Worm (Caenorhabditis elegans): ENCODE measurements around the gene F15E6.5.
A peak's percentile ranks its signal among the peaks of the same experiment; 100 is the strongest.

Gene F15E6.5

DNA sequence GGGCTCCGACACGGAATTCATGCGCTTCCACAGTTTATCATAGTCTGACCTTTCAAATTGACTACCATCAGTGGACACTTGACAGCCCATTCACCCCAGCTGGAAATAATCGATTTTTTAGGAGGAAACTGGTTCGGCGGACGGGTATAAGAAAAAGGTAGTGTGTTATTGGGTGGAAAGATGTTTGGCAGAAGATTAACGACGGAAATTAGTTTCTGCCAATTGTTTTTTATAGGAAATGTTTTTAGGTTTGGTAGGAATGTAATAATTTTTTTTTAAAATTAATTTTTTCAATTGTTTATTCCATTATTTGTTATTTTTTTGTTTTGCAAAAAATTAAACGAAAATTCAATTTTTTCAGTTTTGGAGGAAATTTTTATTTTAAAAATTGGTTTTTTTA lies 9.6 kb downstream of the F15E6.5 start, which contains the start of gene F15E6.9:
Gene F15E6.9 (minus strand): TSS at position 101 of the 400 bp plus-strand sequence.
- no peak for TF ChIP-seq aly-2 (tag; optimal IDR thresholded peaks at IDR 0.05)
- TF ChIP-seq crh-2 (tag; optimal IDR thresholded peaks at IDR 0.05) = no peak
- TF ChIP-seq elt-3 (tag; optimal IDR thresholded peaks at IDR 0.05) = no peak
- TF ChIP-seq mdl-1 (tag; optimal IDR thresholded peaks at IDR 0.05) = no peak
- TF ChIP-seq ceh-82 (tag; optimal IDR thresholded peaks at IDR 0.05) = no peak
- no peak for TF ChIP-seq elt-1 (tag; optimal IDR thresholded peaks at IDR 0.05)

DNA sequence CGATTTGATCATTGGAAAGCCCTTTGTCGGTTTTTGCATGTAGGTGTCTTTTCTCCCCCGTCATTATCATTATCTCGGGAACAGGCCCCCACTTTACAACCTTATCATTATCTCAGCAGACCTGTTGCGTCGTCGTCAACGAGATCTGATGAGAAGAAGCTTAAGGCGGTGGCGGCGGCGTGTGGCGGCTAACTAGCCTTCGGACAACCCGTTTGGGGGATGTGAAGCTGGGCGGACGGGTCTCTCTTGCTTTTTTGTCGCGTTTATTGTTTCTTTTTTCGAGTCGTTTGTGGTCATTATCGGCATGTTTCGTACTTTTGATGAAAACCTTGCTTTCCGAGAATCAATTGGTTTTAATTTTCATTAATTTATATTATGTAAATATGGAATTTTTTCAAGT lies 10.6 kb downstream of the F15E6.5 start:
- TF ChIP-seq nhr-21 (tag; optimal IDR thresholded peaks at IDR 0.05) (peak; percentile 30), Y55F3AM.14 (GFP tag; optimal IDR thresholded peaks at IDR 0.05) (no peak), nhr-25 (tag; optimal IDR thresholded peaks at IDR 0.05) (peak; percentile 44), snpc-4 (tag; optimal IDR thresholded peaks at IDR 0.05) (no peak)

DNA sequence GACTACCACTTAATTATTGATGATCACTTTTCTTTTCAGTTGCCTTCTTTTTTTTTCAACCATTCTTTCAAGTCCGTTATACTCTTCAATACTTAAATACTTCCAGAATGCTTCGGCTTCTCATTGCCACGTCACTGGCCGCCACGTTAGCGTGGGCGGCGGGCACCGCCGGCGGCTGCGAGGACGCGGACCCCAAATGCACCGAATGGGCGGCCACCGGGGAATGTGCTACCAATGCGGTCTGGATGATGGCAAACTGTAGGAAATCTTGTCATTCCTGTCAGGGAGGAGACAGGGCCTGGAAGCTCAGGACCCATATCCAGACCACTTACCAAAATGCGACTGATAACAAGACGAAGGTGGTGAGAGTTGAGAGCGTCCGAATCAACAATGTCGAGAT lies 11.8 kb downstream of the F15E6.5 start, which contains the start of gene lgc-22:
Gene lgc-22 (plus strand): TSS at position 105 of the 400 bp plus-strand sequence.
- no peak for TF ChIP-seq snpc-4 (tag; optimal IDR thresholded peaks at IDR 0.05)
- TF ChIP-seq ZK546.5 (tag; optimal IDR thresholded peaks at IDR 0.05) = no peak
- no peak for TF ChIP-seq ztf-1 (GFP tag; conservative IDR thresholded peaks at IDR 0.05)
- no peak for TF ChIP-seq Y55F3AM.14 (GFP tag; optimal IDR thresholded peaks at IDR 0.05)
- no peak for TF ChIP-seq skn-1 (tag; optimal IDR thresholded peaks at IDR 0.05)
- no peak for TF ChIP-seq dmd-4 (tag; optimal IDR thresholded peaks at IDR 0.05)
- no peak for TF ChIP-seq aly-2 (tag; optimal IDR thresholded peaks at IDR 0.05)

DNA sequence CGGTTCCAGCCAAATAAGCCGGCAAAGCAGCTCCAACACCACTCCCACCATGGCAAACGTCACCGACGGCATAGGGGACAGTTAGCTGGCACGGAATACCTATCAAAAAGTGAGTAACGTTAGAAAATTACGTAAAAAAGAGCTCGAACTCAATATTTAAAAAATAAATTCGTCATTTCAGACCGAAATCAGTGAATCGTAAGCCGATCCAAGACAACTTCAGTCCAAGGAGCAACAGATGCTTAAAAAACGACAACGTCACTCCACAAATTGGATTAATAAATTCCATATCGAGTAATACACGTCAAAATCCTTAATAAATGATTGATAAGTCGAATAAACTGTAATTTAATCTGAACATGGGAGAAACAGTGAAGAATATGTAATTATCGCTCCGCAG lies 16.9 kb downstream of the F15E6.5 start:
- TF ChIP-seq nhr-12 (tag; optimal IDR thresholded peaks at IDR 0.05) (no peak), aly-2 (tag; optimal IDR thresholded peaks at IDR 0.05) (no peak), egl-27 (tag; optimal IDR thresholded peaks at IDR 0.05) (no peak), nhr-21 (tag; optimal IDR thresholded peaks at IDR 0.05) (no peak), snpc-4 (tag; optimal IDR thresholded peaks at IDR 0.05) (no peak), R02D3.7 (tag; optimal IDR thresholded peaks at IDR 0.05) (no peak), unc-55 (GFP tag; optimal IDR thresholded peaks at IDR 0.05) (no peak), mab-5 (tag; optimal IDR thresholded peaks at IDR 0.05) (no peak), elt-1 (tag; optimal IDR thresholded peaks at IDR 0.05) (no peak), nhr-11 (tag; optimal IDR thresholded peaks at IDR 0.05) (no peak), zag-1 (tag; optimal IDR thresholded peaks at IDR 0.05) (no peak), sma-9 (GFP tag; optimal IDR thresholded peaks at IDR 0.05) (no peak), sma-9 (tag; optimal IDR thresholded peaks at IDR 0.05) (no peak), nhr-6 (tag; optimal IDR thresholded peaks at IDR 0.05) (no peak), crh-2 (tag; optimal IDR thresholded peaks at IDR 0.05) (no peak), lin-13 (GFP tag; optimal IDR thresholded peaks at IDR 0.05) (no peak), peb-1 (tag; optimal IDR thresholded peaks at IDR 0.05) (no peak), gmeb-1 (tag; optimal IDR thresholded peaks at IDR 0.05) (no peak)

DNA sequence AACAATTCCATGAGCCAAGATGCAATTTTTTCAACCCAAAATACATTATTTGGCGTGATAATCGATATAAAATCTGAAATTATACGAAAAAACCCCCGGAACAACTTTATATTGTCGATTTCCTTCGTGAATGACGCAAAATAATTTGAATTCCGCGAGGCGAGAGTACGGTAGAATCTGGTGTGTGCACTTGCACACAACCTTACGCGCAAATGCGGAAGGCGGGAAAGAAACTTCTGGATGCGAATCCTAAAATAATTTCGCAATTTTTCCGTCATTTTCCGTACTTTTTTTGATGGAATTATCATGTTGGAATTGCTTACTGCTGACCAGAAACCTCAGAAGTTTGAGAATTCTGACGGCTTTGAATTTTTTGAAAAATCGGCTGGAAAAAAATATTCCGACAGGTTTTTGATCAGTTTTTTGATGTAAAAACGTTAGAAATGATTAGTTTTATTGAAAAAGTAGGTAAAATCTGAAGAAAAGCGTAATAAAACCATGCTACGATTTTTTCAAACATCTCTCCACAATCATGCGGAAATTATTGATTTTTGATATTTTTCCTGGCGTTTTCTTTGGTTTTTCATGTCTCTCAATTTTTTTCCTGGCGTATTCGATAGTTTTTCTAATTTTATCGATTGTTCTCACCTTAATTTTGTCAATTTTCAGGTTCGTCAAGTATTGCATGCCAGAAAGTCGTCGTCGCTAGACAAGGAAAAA lies 18.0 kb downstream of the F15E6.5 start, which contains the start of gene set-9:
Gene set-9 (plus strand): TSS at position 670 of the 720 bp plus-strand sequence.
- no peak for TF ChIP-seq crh-2 (tag; optimal IDR thresholded peaks at IDR 0.05)
- no peak for TF ChIP-seq F13H6.1 (tag; optimal IDR thresholded peaks at IDR 0.05)
- no peak for TF ChIP-seq alr-1 (tag; optimal IDR thresholded peaks at IDR 0.05)
- no peak for TF ChIP-seq Y55F3AM.14 (GFP tag; optimal IDR thresholded peaks at IDR 0.05)
- no peak for TF ChIP-seq skn-1 (tag; optimal IDR thresholded peaks at IDR 0.05)
- no peak for TF ChIP-seq elt-1 (tag; optimal IDR thresholded peaks at IDR 0.05)
- no peak for TF ChIP-seq ztf-4 (tag; optimal IDR thresholded peaks at IDR 0.05)

DNA sequence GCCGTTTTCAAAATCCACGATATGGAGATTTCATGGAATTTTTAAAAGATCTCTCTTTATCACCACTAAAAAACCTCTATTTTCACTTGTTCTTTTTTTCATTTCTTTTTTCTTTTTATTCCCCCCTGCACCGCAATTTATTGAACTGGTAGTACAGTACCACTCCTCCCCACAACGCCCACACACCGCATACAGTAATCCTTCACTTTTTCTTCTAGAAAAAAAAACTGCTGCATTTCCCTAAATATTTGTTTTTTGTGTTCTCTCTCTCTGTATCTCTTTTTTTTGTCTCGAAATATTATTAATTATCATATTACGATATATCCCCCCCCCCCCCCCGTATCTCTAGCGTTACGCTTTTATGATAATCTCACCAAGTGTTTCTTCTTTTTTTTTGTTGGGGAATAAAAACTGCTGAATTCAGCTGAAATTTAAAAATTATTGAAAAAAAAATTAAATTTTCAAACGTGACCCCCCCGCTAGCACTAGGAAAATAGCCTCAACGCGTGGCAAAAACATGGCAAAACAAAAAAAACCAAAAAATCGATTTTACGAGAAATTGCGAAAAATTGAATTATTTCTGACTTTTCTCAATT lies 27.5 kb downstream of the F15E6.5 start, which contains the start of gene Y24D9B.1:
Gene Y24D9B.1 (plus strand): TSS at position 546 of the 596 bp plus-strand sequence.
- no peak for TF ChIP-seq peb-1 (tag; optimal IDR thresholded peaks at IDR 0.05)
- TF ChIP-seq aly-2 (tag; optimal IDR thresholded peaks at IDR 0.05) = no peak
- TF ChIP-seq gmeb-1 (tag; optimal IDR thresholded peaks at IDR 0.05) = no peak
- no peak for TF ChIP-seq mab-5 (tag; optimal IDR thresholded peaks at IDR 0.05)
- no peak for TF ChIP-seq mbf-1 (tag; optimal IDR thresholded peaks at IDR 0.05)
- TF ChIP-seq lin-13 (GFP tag; optimal IDR thresholded peaks at IDR 0.05) = no peak
- no peak for TF ChIP-seq fos-1 (tag; optimal IDR thresholded peaks at IDR 0.05)
- no peak for TF ChIP-seq lin-39 (tag; optimal IDR thresholded peaks at IDR 0.05)
- no peak for TF ChIP-seq nhr-237 (tag; optimal IDR thresholded peaks at IDR 0.05)
- no peak for TF ChIP-seq elt-1 (tag; optimal IDR thresholded peaks at IDR 0.05)
- TF ChIP-seq ztf-4 (tag; optimal IDR thresholded peaks at IDR 0.05) = no peak
- TF ChIP-seq Y55F3AM.14 (GFP tag; optimal IDR thresholded peaks at IDR 0.05) = no peak
- no peak for TF ChIP-seq C34F6.9 (tag; optimal IDR thresholded peaks at IDR 0.05)
- TF ChIP-seq nhr-11 (tag; optimal IDR thresholded peaks at IDR 0.05) = no peak
- TF ChIP-seq ztf-11 (tag; optimal IDR thresholded peaks at IDR 0.05) = no peak
- no peak for TF ChIP-seq lsy-2 (tag; optimal IDR thresholded peaks at IDR 0.05)
